Worm (Caenorhabditis elegans) whole organism, L1 larva: Measurements from ENCODE around the gene algn-11.

Experiments used
- Y116A8C.19 ChIP-seq: sonication (generic microtip); optimal IDR thresholded peaks from 2 replicates; lab custom pipeline; 2016; ENCODE audit warnings: missing compliant biosample characterization, missing genetic modification characterization, borderline replicate concordance
- aly-2 ChIP-seq: fragments of 150-350 bp; optimal IDR thresholded peaks from 2 replicates; lab custom pipeline; 2014; ENCODE audit warnings: missing biosample characterization, missing genetic modification characterization
- nhr-12 ChIP-seq: sonication (generic microtip); optimal IDR thresholded peaks from 2 replicates; lab custom pipeline; 2017; ENCODE audit warnings: missing biosample characterization, missing genetic modification characterization
- skn-1 ChIP-seq: fragments of 150-350 bp; optimal IDR thresholded peaks from 2 replicates; lab custom pipeline; 2014; ENCODE audit warnings: missing biosample characterization, missing genetic modification characterization
- sptf-1 ChIP-seq: fragments of 150-350 bp; optimal IDR thresholded peaks from 2 replicates; lab custom pipeline; 2014; ENCODE audit warnings: missing biosample characterization, missing genetic modification characterization
- ztf-11 ChIP-seq, 2 experiments: sonication (generic microtip); optimal IDR thresholded peaks; 2 replicates each; lab custom pipeline; 2016 to 2017; ENCODE audit warnings: missing genetic modification characterization in 2 of 2, missing biosample characterization in 1 of 2, missing compliant biosample characterization in 1 of 2

DNA sequence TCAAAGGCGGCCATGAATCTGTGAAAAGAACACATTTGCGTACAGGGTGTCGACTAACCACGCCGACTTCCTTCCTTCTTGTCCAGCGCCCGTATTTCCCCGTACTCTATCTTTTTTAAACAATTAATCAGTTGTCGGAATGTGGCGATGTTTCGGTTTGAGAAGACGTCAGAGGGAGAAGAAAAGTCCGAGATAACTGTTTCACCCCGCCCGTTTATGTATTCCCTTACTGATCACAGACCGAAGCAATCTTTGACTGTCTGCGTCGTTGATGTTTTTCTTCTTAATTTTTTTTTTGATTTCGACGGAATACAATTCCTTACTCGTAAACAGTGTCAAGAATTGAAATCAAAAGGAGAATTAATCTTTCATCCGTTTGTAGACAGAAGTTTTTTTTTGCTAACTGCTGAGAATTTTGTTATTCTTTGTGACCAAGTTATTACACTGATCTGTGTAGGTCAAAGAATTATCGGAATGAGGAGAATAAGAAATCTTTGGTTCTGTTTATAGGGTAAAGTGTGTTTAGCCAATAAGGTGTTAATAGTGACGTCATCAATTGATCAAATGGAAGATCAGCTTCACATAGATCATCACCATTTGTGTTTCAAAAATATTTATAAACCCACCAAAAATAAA lies 6.8 kb upstream of the algn-11 start:
- TF ChIP-seq ztf-11 (tag; optimal IDR thresholded peaks at IDR 0.05; lab: Kevin White, UChicago) (no peak), Y116A8C.19 (tag; lab: Kevin White, UChicago) (no peak), nhr-12 (no peak), aly-2 (tag; lab: Kevin White, UChicago) (no peak), sptf-1 (tag; lab: Kevin White, UChicago) (no peak), skn-1 (tag; lab: Kevin White, UChicago) (no peak)
